Fruit fly (Drosophila melanogaster) whole organism, embryonic: ENCODE results near the gene Sf3b3.

ENCODE experiments used
- Abd-B ChIP-seq: fragments of 200-800 bp; sonication (Bioruptor generic); optimal IDR thresholded peaks from 2 replicates; lab custom pipeline; 2018; ENCODE audit warnings: missing biosample characterization, mild to moderate bottlenecking, missing genetic modification characterization, moderate library complexity
- B-H1 ChIP-seq: fragments of 200-800 bp; sonication (Bioruptor generic); IDR thresholded peaks from 3 replicates; pipeline ENCODE4 v1.3.6; 2022; ENCODE audit warnings: missing biosample characterization, missing genetic modification characterization
- CG10431 ChIP-seq: fragments of 200-800 bp; sonication (Bioruptor generic); optimal IDR thresholded peaks from 3 replicates; lab custom pipeline; 2018; ENCODE audit warnings: missing biosample characterization, mild to moderate bottlenecking, missing genetic modification characterization
- CG11085 ChIP-seq: fragments of 200-800 bp; sonication (Bioruptor generic); IDR thresholded peaks from 2 replicates; pipeline ENCODE4 v1.3.6; 2022; ENCODE audit warnings: missing biosample characterization, missing genetic modification characterization
- CG11093 ChIP-seq: fragments of 200-800 bp; sonication (Bioruptor generic); IDR thresholded peaks from 3 replicates; pipeline ENCODE4 v1.3.6; 2022; ENCODE audit warnings: missing biosample characterization, missing genetic modification characterization
- CG11456 ChIP-seq: fragments of 200-800 bp; sonication (Bioruptor generic); IDR thresholded peaks from 3 replicates; pipeline ENCODE4 v1.3.6; 2022; ENCODE audit warnings: missing biosample characterization, missing genetic modification characterization
- CG11560 ChIP-seq: fragments of 200-800 bp; sonication (Bioruptor generic); IDR thresholded peaks from 3 replicates; pipeline ENCODE4 v1.3.6; 2022; ENCODE audit warnings: missing biosample characterization, missing genetic modification characterization
- CG12219 ChIP-seq: fragments of 200-800 bp; sonication (Bioruptor generic); optimal IDR thresholded peaks from 3 replicates; lab custom pipeline; 2018; ENCODE audit warnings: missing biosample characterization, mild to moderate bottlenecking, missing genetic modification characterization
- CG13894 ChIP-seq: fragments of 200-800 bp; sonication (Bioruptor generic); optimal IDR thresholded peaks from 3 replicates; lab custom pipeline; 2018; ENCODE audit warnings: missing biosample characterization, mild to moderate bottlenecking, missing genetic modification characterization, moderate library complexity
- CG14710 ChIP-seq: fragments of 200-800 bp; sonication (Bioruptor generic); optimal IDR thresholded peaks from 3 replicates; lab custom pipeline; 2019; ENCODE audit warnings: missing biosample characterization, mild to moderate bottlenecking, missing genetic modification characterization, moderate library complexity
- CG17385 ChIP-seq: fragments of 200-800 bp; sonication (Bioruptor generic); optimal IDR thresholded peaks from 3 replicates; lab custom pipeline; 2018; ENCODE audit warnings: missing biosample characterization, mild to moderate bottlenecking, missing genetic modification characterization
- CG1792 ChIP-seq: fragments of 200-800 bp; sonication (Bioruptor generic); optimal IDR thresholded peaks from 2 replicates; lab custom pipeline; 2016; ENCODE audit warnings: missing biosample characterization, missing genetic modification characterization
- CG30403 ChIP-seq: fragments of 200-800 bp; sonication (Bioruptor generic); optimal IDR thresholded peaks from 3 replicates; lab custom pipeline; 2016; ENCODE audit warnings: missing biosample characterization, missing genetic modification characterization
- CG3995 ChIP-seq: fragments of 200-800 bp; sonication (Bioruptor generic); optimal IDR thresholded peaks from 3 replicates; lab custom pipeline; 2016; ENCODE audit warnings: missing biosample characterization, missing genetic modification characterization
- CG4424 ChIP-seq: fragments of 200-800 bp; sonication (Bioruptor generic); optimal IDR thresholded peaks from 3 replicates; lab custom pipeline; 2016; ENCODE audit warnings: missing biosample characterization, missing genetic modification characterization
- CG4854 ChIP-seq: fragments of 200-800 bp; sonication (Bioruptor generic); optimal IDR thresholded peaks from 2 replicates; lab custom pipeline; 2016; ENCODE audit warnings: missing biosample characterization, missing genetic modification characterization, inconsistent platforms
- CG5245 ChIP-seq: fragments of 200-800 bp; sonication (Bioruptor generic); optimal IDR thresholded peaks from 3 replicates; lab custom pipeline; 2016; ENCODE audit warnings: missing biosample characterization, missing genetic modification characterization
- CG6654 ChIP-seq: fragments of 200-800 bp; sonication (Bioruptor generic); optimal IDR thresholded peaks from 2 replicates; lab custom pipeline; 2017; ENCODE audit warnings: missing biosample characterization, mild to moderate bottlenecking, missing genetic modification characterization
- CG7372 ChIP-seq: fragments of 200-800 bp; sonication (Bioruptor generic); IDR thresholded peaks from 2 replicates; pipeline ENCODE4 v1.3.6; 2022; ENCODE audit warnings: missing biosample characterization, missing genetic modification characterization
- CG7987 ChIP-seq: fragments of 200-800 bp; sonication (Bioruptor generic); optimal IDR thresholded peaks from 2 replicates; lab custom pipeline; 2018; ENCODE audit warnings: missing biosample characterization, mild to moderate bottlenecking, missing genetic modification characterization, moderate library complexity
- CG8478 ChIP-seq: fragments of >200 bp; optimal IDR thresholded peaks from 2 replicates; lab custom pipeline; 2018
- Chrac-16 ChIP-seq: fragments of 200-800 bp; sonication (Bioruptor generic); optimal IDR thresholded peaks from 3 replicates; lab custom pipeline; 2016; ENCODE audit warnings: missing biosample characterization, missing genetic modification characterization
- Dref ChIP-seq: fragments of 200-800 bp; sonication (Bioruptor generic); IDR thresholded peaks from 2 replicates; pipeline ENCODE4 v1.3.6; 2022; ENCODE audit warnings: missing biosample characterization, missing genetic modification characterization
- Elba2 ChIP-seq: fragments of 200-800 bp; sonication (Bioruptor generic); optimal IDR thresholded peaks from 3 replicates; lab custom pipeline; 2016; ENCODE audit warnings: missing biosample characterization, missing genetic modification characterization
- Gsc ChIP-seq: fragments of 200-800 bp; sonication (Bioruptor generic); IDR thresholded peaks from 2 replicates; pipeline ENCODE4 v1.3.6; 2022; ENCODE audit warnings: missing biosample characterization, missing genetic modification characterization
- Hr39 ChIP-seq: fragments of >200 bp; optimal IDR thresholded peaks from 2 replicates; lab custom pipeline; 2017
- MTF-1 ChIP-seq: fragments of 200-800 bp; sonication (Bioruptor generic); optimal IDR thresholded peaks from 2 replicates; lab custom pipeline; 2018; ENCODE audit warnings: missing biosample characterization, mild to moderate bottlenecking, missing genetic modification characterization, borderline replicate concordance
- Max ChIP-seq: fragments of 200-800 bp; sonication (Bioruptor generic); optimal IDR thresholded peaks from 2 replicates; lab custom pipeline; 2016; ENCODE audit warnings: missing biosample characterization, mild to moderate bottlenecking, missing genetic modification characterization
- Myb ChIP-seq: fragments of 200-800 bp; sonication (Bioruptor generic); optimal IDR thresholded peaks from 2 replicates; lab custom pipeline; 2016; ENCODE audit warnings: missing biosample characterization, missing genetic modification characterization
- Nf-YB ChIP-seq: fragments of 200-800 bp; sonication (Bioruptor generic); optimal IDR thresholded peaks from 3 replicates; lab custom pipeline; 2019; ENCODE audit warnings: missing biosample characterization, mild to moderate bottlenecking, missing genetic modification characterization, moderate library complexity
- Rfx ChIP-seq: fragments of 200-800 bp; sonication (Bioruptor generic); IDR thresholded peaks from 2 replicates; pipeline ENCODE4 v1.3.6; 2022; ENCODE audit warnings: missing biosample characterization, missing genetic modification characterization
- Xrp1 ChIP-seq: fragments of 200-800 bp; sonication (Bioruptor generic); IDR thresholded peaks from 2 replicates; pipeline ENCODE4 v1.3.6; 2022; ENCODE audit warnings: missing biosample characterization, missing genetic modification characterization
- YL-1 ChIP-seq: fragments of 200-800 bp; sonication (Bioruptor generic); optimal IDR thresholded peaks from 3 replicates; lab custom pipeline; 2017; ENCODE audit warnings: missing biosample characterization, mild to moderate bottlenecking, missing genetic modification characterization
- abd-A ChIP-seq: fragments of 200-800 bp; sonication (Bioruptor generic); optimal IDR thresholded peaks from 3 replicates; lab custom pipeline; 2019; ENCODE audit warnings: missing biosample characterization, mild to moderate bottlenecking, missing genetic modification characterization, moderate library complexity
- chinmo ChIP-seq: fragments of 200-800 bp; sonication (Bioruptor generic); IDR thresholded peaks from 4 replicates; pipeline ENCODE4 v1.3.6; 2022; ENCODE audit warnings: missing biosample characterization, missing genetic modification characterization; ENCODE audit not compliant: partially characterized antibody
- crol ChIP-seq: fragments of 200-800 bp; sonication (Bioruptor generic); IDR thresholded peaks from 2 replicates; pipeline ENCODE4 v1.3.6; 2022; ENCODE audit warnings: missing biosample characterization, missing genetic modification characterization
- dm ChIP-seq: fragments of 200-800 bp; sonication (Bioruptor generic); optimal IDR thresholded peaks from 3 replicates; lab custom pipeline; 2016; ENCODE audit warnings: missing biosample characterization, missing genetic modification characterization
- fru ChIP-seq: fragments of >200 bp; optimal IDR thresholded peaks from 2 replicates; lab custom pipeline; 2017
- gro ChIP-seq: fragments of 200-800 bp; sonication (Bioruptor generic); optimal IDR thresholded peaks from 2 replicates; lab custom pipeline; 2016; ENCODE audit warnings: missing biosample characterization, missing genetic modification characterization
- gt ChIP-seq: fragments of 200-800 bp; sonication (Bioruptor generic); IDR thresholded peaks from 2 replicates; pipeline ENCODE4 v1.3.6; 2022; ENCODE audit warnings: missing biosample characterization, missing genetic modification characterization
- ham ChIP-seq: fragments of 200-800 bp; sonication (Bioruptor generic); IDR thresholded peaks from 2 replicates; pipeline ENCODE4 v1.3.6; 2022; ENCODE audit warnings: missing biosample characterization, missing genetic modification characterization
- maf-S ChIP-seq: fragments of 200-800 bp; sonication (Bioruptor generic); optimal IDR thresholded peaks from 2 replicates; lab custom pipeline; 2016; ENCODE audit warnings: missing biosample characterization, missing genetic modification characterization
- nerfin-2 ChIP-seq: fragments of 200-800 bp; sonication (Bioruptor generic); IDR thresholded peaks from 2 replicates; pipeline ENCODE4 v1.3.6; 2022; ENCODE audit warnings: missing biosample characterization, missing genetic modification characterization; ENCODE audit not compliant: partially characterized antibody
- row ChIP-seq: fragments of 200-800 bp; sonication (Bioruptor generic); IDR thresholded peaks from 3 replicates; pipeline ENCODE4 v1.3.6; 2022; ENCODE audit warnings: missing biosample characterization, missing genetic modification characterization
- sens ChIP-seq: fragments of 200-800 bp; sonication (Bioruptor generic); peaks from one replicate; lab custom pipeline; 2016; ENCODE audit warnings: missing biosample characterization, missing genetic modification characterization
- sob ChIP-seq: fragments of 200-800 bp; sonication (Bioruptor generic); IDR thresholded peaks from 2 replicates; pipeline ENCODE4 v1.3.6; 2022; ENCODE audit warnings: missing biosample characterization, missing genetic modification characterization
- sr ChIP-seq: fragments of 200-800 bp; sonication (Bioruptor generic); IDR thresholded peaks from 3 replicates; pipeline ENCODE4 v1.3.6; 2022; ENCODE audit warnings: missing biosample characterization, missing genetic modification characterization
- tap ChIP-seq: fragments of 200-800 bp; optimal IDR thresholded peaks from 3 replicates; lab custom pipeline; 2019; ENCODE audit warnings: missing biosample characterization, mild to moderate bottlenecking, missing genetic modification characterization, moderate library complexity
- vfl ChIP-seq: fragments of 200-800 bp; sonication (Bioruptor generic); optimal IDR thresholded peaks from 2 replicates; lab custom pipeline; 2016; ENCODE audit warnings: missing biosample characterization, missing genetic modification characterization
- wdn ChIP-seq: fragments of 200-800 bp; sonication (Bioruptor generic); IDR thresholded peaks from 2 replicates; pipeline ENCODE4 v1.3.6; 2022; ENCODE audit warnings: missing biosample characterization, missing genetic modification characterization

Gene Sf3b3

dm6 chr3L:821951-822350 is 11.2 kb downstream of the Sf3b3 start (continued):
- TF ChIP-seq Rfx (GFP tag; lab: Robert Waterston, UW) (peak; percentile 77), gt (GFP tag; lab: Robert Waterston, UW) (peak; percentile 50; the same call in 1 of the 2 replicates), Xrp1 (peak; percentile 82), CG14710 (tag; lab: Kevin White, UChicago) (peak; percentile 75), fru (no peak), CG8478 (lab: Kevin White, UChicago) (no peak), sr (GFP tag; lab: Robert Waterston, UW) (no peak; the same call in 2 of the 3 replicates), CG4424 (GFP tag; lab: Kevin White, UChicago) (peak; percentile 79), nerfin-2 (GFP tag; lab: Robert Waterston, UW) (no peak), gro (no peak), CG7372 (GFP tag; lab: Robert Waterston, UW) (peak; percentile 52; the same call in 1 of the 2 replicates), CG13894 (no peak), Hr39 (lab: Kevin White, UChicago) (no peak), Dref (GFP tag; lab: Robert Waterston, UW) (no peak), CG3995 (GFP tag; lab: Kevin White, UChicago) (no peak), CG12219 (GFP tag; lab: Kevin White, UChicago) (peak; percentile 43), CG10431 (GFP tag; lab: Kevin White, UChicago) (peak; percentile 44), CG11456 (GFP tag; lab: Robert Waterston, UW) (peak; percentile 60; the same call in 1 of the 3 replicates), Max (GFP tag; lab: Kevin White, UChicago) (peak; percentile 62), vfl (GFP tag; lab: Kevin White, UChicago) (no peak), ham (GFP tag; lab: Robert Waterston, UW) (no peak), B-H1 (GFP tag; lab: Robert Waterston, UW) (peak; percentile 10; the same call in 1 of the 3 replicates)
- TF ChIP-seq, all 482 proteins: peak for 286

- no peak for TF ChIP-seq abd-A (tag; lab: Kevin White, UChicago)
- no peak for TF ChIP-seq chinmo
- no peak for TF ChIP-seq maf-S
- TF ChIP-seq CG6654 (GFP tag; lab: Kevin White, UChicago): no peak
- TF ChIP-seq Chrac-16 (GFP tag; lab: Kevin White, UChicago): no peak
- TF ChIP-seq row (GFP tag; lab: Robert Waterston, UW): no peak
- 0 out of 3 replicates have a peak, but pooled peaks have one; percentile 12 for TF ChIP-seq CG11093 (GFP tag; lab: Robert Waterston, UW)
- no peak for TF ChIP-seq dm
- peak; percentile 65 for TF ChIP-seq sens (GFP tag; lab: Kevin White, UChicago)
- no peak for TF ChIP-seq CG1792 (GFP tag; lab: Kevin White, UChicago)
- no peak for TF ChIP-seq CG5245 (GFP tag; lab: Kevin White, UChicago)
Measured at dm6 chr3L:820975-821598, 12.1 kb downstream of the Sf3b3 start.

- TF ChIP-seq sens (GFP tag; lab: Kevin White, UChicago) (peak; percentile 92), sob (peak; percentile 74; the same call in 1 of the 2 replicates), MTF-1 (GFP tag; lab: Kevin White, UChicago) (peak; percentile 19), CG7987 (no peak), CG11560 (tag; lab: Robert Waterston, UW) (no peak), Gsc (peak; percentile 57; the same call in 1 of the 2 replicates), Nf-YB (GFP tag; lab: Kevin White, UChicago) (peak; percentile 20), maf-S (no peak), CG17385 (peak; percentile 69), YL-1 (GFP tag; lab: Kevin White, UChicago) (no peak), CG4854 (GFP tag; lab: Kevin White, UChicago) (peak; percentile 2), tap (tag; lab: Kevin White, UChicago) (peak; percentile 61), CG30403 (peak; percentile 68), crol (GFP tag; lab: Robert Waterston, UW) (no peak), Myb (no peak), CG11085 (GFP tag; lab: Robert Waterston, UW) (peak; percentile 35; the same call in 1 of the 2 replicates), Abd-B (GFP tag; lab: Kevin White, UChicago) (peak; percentile 55), wdn (GFP tag; lab: Robert Waterston, UW) (0 out of 2 replicates have a peak, but pooled peaks have one; percentile 35), Elba2 (no peak)
Measured at dm6 chr3L:820332-820731, 12.9 kb downstream of the Sf3b3 start.
